Worm (Caenorhabditis elegans): Measurements from ENCODE around the gene srd-16.

DNA sequence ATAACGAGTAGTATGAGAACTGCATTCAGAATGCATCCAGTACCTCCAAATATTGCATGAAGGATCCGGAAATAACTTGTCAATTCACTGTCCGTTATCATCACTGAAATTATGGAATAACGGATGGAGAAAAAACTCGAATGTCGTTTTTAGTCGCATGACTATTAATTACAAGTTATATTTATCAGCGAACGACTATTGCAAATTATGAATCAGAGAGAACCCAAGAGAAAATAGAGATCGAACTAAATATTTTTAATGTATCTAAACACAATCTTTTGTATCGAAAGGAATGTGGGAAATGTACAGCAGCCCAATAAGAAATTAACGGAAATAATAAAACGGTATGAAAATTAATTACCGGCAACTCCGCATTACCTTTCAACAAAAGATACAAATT lies at the start of gene srd-16:
- TF ChIP-seq F13C5.2 (tag; optimal IDR thresholded peaks at IDR 0.05) (no peak), tra-4 (tag; optimal IDR thresholded peaks at IDR 0.05) (no peak), hnd-1 (tag; optimal IDR thresholded peaks at IDR 0.05) (no peak), ama-1 (optimal IDR thresholded peaks at IDR 0.05) (no peak), hmbx-1 (tag; optimal IDR thresholded peaks at IDR 0.05) (no peak), tbx-37 (GFP tag; conservative IDR thresholded peaks at IDR 0.05) (no peak), tbx-11 (GFP tag; IDR thresholded peaks at IDR 0.05) (no peak), ceh-36 (tag; optimal IDR thresholded peaks at IDR 0.05) (no peak)

Data from whole organism, early embryonic.